Fruit fly (Drosophila melanogaster) whole organism, prepupa: ENCODE results near the gene CG13599.

Experiments
- CG4318 ChIP-seq: fragments of 200-800 bp; sonication (Bioruptor generic); optimal IDR thresholded peaks from 3 replicates; lab custom pipeline; 2017; ENCODE audit warnings: missing biosample characterization, mild to moderate bottlenecking, missing genetic modification characterization
- Eip78C ChIP-seq: fragments of 200-800 bp; sonication (Bioruptor generic); peaks from one replicate; lab custom pipeline; 2016; ENCODE audit warnings: missing biosample characterization, missing genetic modification characterization
- Met ChIP-seq: fragments of 200-800 bp; sonication (Bioruptor generic); optimal IDR thresholded peaks from 3 replicates; lab custom pipeline; 2016; ENCODE audit warnings: missing biosample characterization, missing genetic modification characterization
- achi ChIP-seq: fragments of 200-800 bp; sonication (Bioruptor generic); optimal IDR thresholded peaks from 3 replicates; lab custom pipeline; 2016; ENCODE audit warnings: missing biosample characterization, missing genetic modification characterization
- esn ChIP-seq: fragments of 200-800 bp; sonication (Bioruptor generic); optimal IDR thresholded peaks from 2 replicates; lab custom pipeline; 2016; ENCODE audit warnings: missing biosample characterization, mild to moderate bottlenecking, missing genetic modification characterization, moderate library complexity

- TF ChIP-seq esn (GFP tag; lab: Kevin White, UChicago) (peak; percentile 98), CG4318 (GFP tag; lab: Kevin White, UChicago) (peak; percentile 79), Eip78C (GFP tag; lab: Kevin White, UChicago) (peak; percentile 99), Met (GFP tag; lab: Kevin White, UChicago) (peak; percentile 97), achi (GFP tag; lab: Kevin White, UChicago) (peak; percentile 95)
Observed at dm6 chr3R:23886270-23887095, 45.0 kb upstream of the CG13599 start.
